Fruit fly (Drosophila melanogaster) whole organism: Measurements from ENCODE around the gene toy.

ENCODE experiments used
- CG8478 ChIP-seq: fragments of >200 bp; optimal IDR thresholded peaks from 2 replicates; lab custom pipeline; 2018; ENCODE audit warnings: inconsistent platforms
- Dll ChIP-seq: fragments of >200 bp; optimal IDR thresholded peaks from 2 replicates; lab custom pipeline; 2017
- EcR ChIP-seq, 2 experiments: fragments of >200 bp; optimal IDR thresholded peaks; 2 replicates each; lab custom pipeline; 2017; ENCODE audit warnings: missing biosample characterization in 2 of 2, missing genetic modification characterization in 2 of 2, missing genetic modification reagents in 2 of 2
- pan ChIP-seq: fragments of >200 bp; optimal IDR thresholded peaks from 2 replicates; lab custom pipeline; 2017
- psq ChIP-seq: fragments of >200 bp; optimal IDR thresholded peaks from 2 replicates; lab custom pipeline; 2017
- usp ChIP-seq: fragments of >200 bp; optimal IDR thresholded peaks from 2 replicates; lab custom pipeline; 2017; ENCODE audit warnings: missing biosample characterization, missing genetic modification characterization, mixed read lengths

Gene toy

dm6 chr4:1026117-1026743, 36.7 kb downstream of the toy start:
- no peak for TF ChIP-seq pan (lab: Kevin White, UChicago)
- TF ChIP-seq Dll, result no peak
- no peak for TF ChIP-seq usp (GFP tag; lab: Kevin White, UChicago)
- TF ChIP-seq CG8478, result no peak
- TF ChIP-seq EcR (GFP tag; optimal IDR thresholded peaks at IDR 0.05; lab: Kevin White, UChicago), result no peak
- TF ChIP-seq psq (lab: Kevin White, UChicago), result no peak

dm6 chr4:1026806-1027431, 37.4 kb downstream of the toy start, which contains the start of gene PlexA:
Gene PlexA (minus strand): TSS chr4:1027101.
- no peak for TF ChIP-seq pan (lab: Kevin White, UChicago)
- no peak for TF ChIP-seq EcR (GFP tag; optimal IDR thresholded peaks at IDR 0.05; lab: Kevin White, UChicago)
- no peak for TF ChIP-seq usp (GFP tag; lab: Kevin White, UChicago)
- TF ChIP-seq Dll, result no peak
- TF ChIP-seq CG8478, result no peak

- no peak for TF ChIP-seq EcR (GFP tag; optimal IDR thresholded peaks at IDR 0.05; lab: Kevin White, UChicago)
- no peak for TF ChIP-seq psq (lab: Kevin White, UChicago)
- no peak for TF ChIP-seq CG8478
- no peak for TF ChIP-seq Dll
- no peak for TF ChIP-seq pan (lab: Kevin White, UChicago)
- TF ChIP-seq usp (GFP tag; lab: Kevin White, UChicago), result no peak
Observed at dm6 chr4:1029198-1029795, 39.8 kb downstream of the toy start, which contains the start of gene Mpv17. Gene Mpv17 (minus strand): TSS chr4:1029361.

- TF ChIP-seq psq (lab: Kevin White, UChicago) (no peak), Dll (no peak), EcR (GFP tag; optimal IDR thresholded peaks at IDR 0.05; lab: Kevin White, UChicago) (no peak), pan (lab: Kevin White, UChicago) (no peak), CG8478 (no peak), usp (GFP tag; lab: Kevin White, UChicago) (no peak)
Observed at dm6 chr4:1030692-1031110, 41.2 kb downstream of the toy start.

dm6 chr4:1031137-1031536, 41.6 kb downstream of the toy start, which contains the start of gene ATPsynbeta:
Gene ATPsynbeta (plus strand): TSS chr4:1031484.
- no peak for TF ChIP-seq usp (GFP tag; lab: Kevin White, UChicago)

- no peak for TF ChIP-seq usp (GFP tag; lab: Kevin White, UChicago)
- no peak for TF ChIP-seq psq (lab: Kevin White, UChicago)
- no peak for TF ChIP-seq pan (lab: Kevin White, UChicago)
- TF ChIP-seq CG8478, result no peak
- no peak for TF ChIP-seq EcR (GFP tag; optimal IDR thresholded peaks at IDR 0.05; lab: Kevin White, UChicago)
- TF ChIP-seq Dll, result no peak
Observed at dm6 chr4:1031687-1032140, 42.2 kb downstream of the toy start, which contains the start of gene CG11076. Gene CG11076 (minus strand): TSS chr4:1031757.

DNA sequence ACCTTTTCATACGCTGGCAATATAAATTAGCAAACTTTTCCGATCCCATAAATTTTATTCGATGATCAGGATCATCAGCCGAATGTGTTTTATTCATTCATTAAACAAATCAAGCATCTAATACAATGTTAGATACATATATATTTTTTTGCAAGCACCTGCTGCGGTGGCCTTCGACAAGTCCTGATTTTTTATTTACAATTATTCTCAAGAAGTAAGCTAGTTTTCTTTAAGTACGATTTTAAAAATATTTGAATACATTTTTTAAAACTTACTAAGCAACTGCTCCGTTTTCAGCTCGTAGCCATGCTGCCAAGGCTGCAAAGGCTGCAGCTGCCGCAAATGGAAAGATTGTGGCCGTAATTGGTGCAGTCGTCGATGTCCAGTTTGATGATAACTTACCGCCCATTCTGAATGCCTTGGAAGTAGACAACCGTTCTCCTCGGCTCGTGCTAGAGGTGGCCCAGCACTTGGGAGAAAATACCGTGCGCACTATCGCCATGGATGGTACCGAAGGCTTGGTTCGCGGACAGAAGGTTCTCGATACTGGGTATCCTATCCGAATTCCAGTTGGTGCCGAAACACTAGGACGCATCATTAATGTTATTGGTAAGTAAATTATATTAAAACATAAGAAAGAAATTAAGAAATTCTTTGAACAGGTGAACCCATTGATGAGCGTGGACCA, 43.2 kb downstream of the toy start:
- no peak for TF ChIP-seq CG8478
- no peak for TF ChIP-seq Dll
- no peak for TF ChIP-seq usp (GFP tag; lab: Kevin White, UChicago)
- no peak for TF ChIP-seq psq (lab: Kevin White, UChicago)
- TF ChIP-seq pan (lab: Kevin White, UChicago), result no peak
- TF ChIP-seq EcR (GFP tag; optimal IDR thresholded peaks at IDR 0.05; lab: Kevin White, UChicago), result no peak

DNA sequence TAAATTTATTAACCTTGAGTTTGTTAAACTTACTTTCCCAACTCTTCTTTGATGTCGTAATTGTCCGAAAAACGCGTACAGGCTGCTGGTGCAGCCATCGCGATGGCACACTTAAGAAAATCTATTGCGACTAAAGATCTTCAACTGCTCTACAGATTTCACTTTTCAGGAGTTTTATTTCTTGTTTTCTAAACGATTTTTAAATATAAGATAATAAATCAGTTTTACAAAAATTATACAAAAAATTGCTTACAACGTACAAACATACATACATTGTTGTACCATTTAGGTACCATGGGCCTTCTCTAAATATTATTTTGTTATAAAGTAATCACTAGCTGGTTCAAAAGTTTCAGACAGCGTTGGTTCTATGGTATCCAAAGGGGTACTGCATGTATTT, 60.9 kb downstream of the toy start:
- TF ChIP-seq usp (GFP tag; lab: Kevin White, UChicago) (no peak), pan (lab: Kevin White, UChicago) (no peak), Dll (no peak), CG8478 (no peak), EcR (GFP tag; optimal IDR thresholded peaks at IDR 0.05; lab: Kevin White, UChicago) (no peak), psq (lab: Kevin White, UChicago) (no peak)

- TF ChIP-seq pan (lab: Kevin White, UChicago) (no peak), EcR (GFP tag; optimal IDR thresholded peaks at IDR 0.05; lab: Kevin White, UChicago) (no peak), Dll (no peak), CG8478 (no peak), usp (GFP tag; lab: Kevin White, UChicago) (no peak), psq (lab: Kevin White, UChicago) (no peak)
Observed at dm6 chr4:1051271-1051670, 61.7 kb downstream of the toy start.

DNA sequence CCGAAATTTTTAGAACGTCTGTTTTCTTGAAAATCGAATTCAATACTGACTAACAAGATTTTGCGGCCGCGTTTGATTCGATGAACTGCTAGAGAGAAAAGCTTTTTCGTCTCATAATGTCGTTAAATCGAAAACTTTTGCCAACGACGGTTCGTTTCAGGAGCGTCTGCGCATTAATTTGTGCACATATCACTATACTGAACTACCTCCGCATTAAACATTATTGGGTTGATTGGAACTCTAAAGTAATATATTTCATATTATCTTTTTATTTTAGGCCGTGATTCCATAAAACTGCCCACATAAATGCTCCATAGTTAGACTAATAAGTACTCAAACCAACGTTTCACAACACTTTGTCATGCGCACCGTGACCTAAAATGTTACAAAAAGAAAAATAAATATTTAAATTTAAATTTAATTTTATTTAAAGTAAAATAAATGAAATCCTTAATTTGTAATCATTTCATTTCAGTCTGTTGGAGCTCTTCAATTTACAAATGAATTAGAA, 64.2 kb downstream of the toy start, which contains the start of gene CaMKII:
Gene CaMKII, minus strand, starts transcription at position 51 of the 511 bp plus-strand sequence.
- TF ChIP-seq Dll, result no peak
- TF ChIP-seq usp (GFP tag; lab: Kevin White, UChicago), result no peak
- no peak for TF ChIP-seq psq (lab: Kevin White, UChicago)
- TF ChIP-seq CG8478, result no peak
